Fruit fly (Drosophila melanogaster): ENCODE data around the gene CG15362.

DNA sequence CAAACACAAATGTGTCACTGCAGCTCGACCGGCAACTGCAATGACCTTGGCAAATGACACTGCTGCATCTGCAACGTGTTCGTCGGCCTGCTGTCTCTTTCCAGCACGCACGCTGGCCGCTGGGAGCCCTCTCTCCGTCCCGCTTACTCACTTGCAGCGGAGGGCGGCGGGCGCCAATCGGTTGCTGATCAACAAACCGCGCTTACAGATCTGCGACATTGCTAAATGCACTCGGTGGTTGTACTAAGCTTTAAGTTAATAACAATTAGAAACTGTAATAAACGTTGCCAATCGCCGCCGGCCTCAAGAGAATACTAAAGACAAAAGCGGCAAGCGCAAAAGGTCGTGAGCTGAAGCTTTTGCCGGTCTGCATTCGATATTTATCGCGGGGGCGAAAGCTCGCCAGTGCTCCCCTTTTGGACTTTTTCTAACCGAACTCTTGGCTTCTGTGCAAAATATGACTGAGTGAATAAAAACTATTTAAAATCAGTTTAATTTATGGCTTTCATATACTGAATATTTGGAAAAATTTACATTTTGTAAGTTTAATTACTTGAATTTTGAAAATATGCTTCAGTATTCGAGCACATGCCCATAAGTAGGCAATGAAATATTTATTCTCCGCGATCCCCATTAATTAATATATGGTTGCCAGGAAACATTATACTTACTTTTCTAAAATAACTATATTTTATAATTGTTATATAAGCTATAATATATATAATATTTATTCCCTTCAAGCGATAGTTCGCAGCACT, 6.6 kb downstream of the CG15362 start, which contains the start of gene Got2:
- TF ChIP-seq CG8478 (optimal IDR thresholded peaks at IDR 0.05) (no peak), CTCF (optimal IDR thresholded peaks at IDR 0.05) (no peak)
